Fruit fly (Drosophila melanogaster): ENCODE results near the gene CG34051.

CG34051 gene

DNA sequence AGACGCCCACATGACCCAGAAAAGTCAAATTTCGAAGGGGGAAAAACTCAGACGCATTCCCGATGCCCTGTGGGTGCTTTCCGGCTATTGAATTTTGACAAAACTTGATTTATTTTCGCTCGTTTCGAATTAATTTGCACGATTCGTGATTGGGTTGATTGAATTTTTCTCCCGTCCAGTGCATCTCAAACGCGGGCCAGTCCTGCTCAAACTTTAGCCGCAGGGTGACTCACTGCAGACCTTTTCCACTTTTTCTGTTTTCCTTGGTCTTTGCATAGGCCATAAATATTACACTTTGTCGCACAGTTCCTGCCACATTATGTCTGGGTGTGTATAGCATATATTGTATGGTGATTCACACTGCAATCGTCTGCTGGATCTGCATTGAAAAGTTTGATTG, 17.7 kb downstream of the CG34051 start:
- no peak for TF ChIP-seq CG4496 (GFP tag; IDR thresholded peaks at IDR 0.05)
- TF ChIP-seq CG13204 (GFP tag; optimal IDR thresholded peaks at IDR 0.05): no peak
- 0 out of 3 replicates have a peak, but pooled peaks have one; percentile 22 for TF ChIP-seq fd96Ca (GFP tag; IDR thresholded peaks at IDR 0.05)

DNA sequence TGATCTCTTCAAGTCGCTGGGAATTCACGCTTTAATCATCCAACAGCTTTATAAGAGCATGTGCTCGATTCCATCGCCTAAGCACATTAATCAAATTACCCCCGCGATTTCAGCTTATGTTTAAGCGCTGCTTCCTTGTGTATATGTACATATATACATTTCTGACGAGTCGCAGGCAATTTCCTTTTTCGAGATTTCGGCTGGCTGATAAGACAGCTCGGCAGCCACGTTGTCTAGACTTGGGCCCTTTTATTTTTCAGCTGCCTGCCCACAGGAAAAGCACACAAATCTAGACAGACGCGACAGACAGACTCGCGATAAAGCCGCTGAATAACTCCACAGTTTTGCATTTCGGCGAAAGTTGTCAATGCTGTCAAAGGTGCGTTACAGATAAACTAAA, 18.3 kb downstream of the CG34051 start:
- TF ChIP-seq CG15710 (tag; optimal IDR thresholded peaks at IDR 0.05): no peak
- no peak for TF ChIP-seq Pif1A (GFP tag; optimal IDR thresholded peaks at IDR 0.05)
- no peak for TF ChIP-seq CG12605 (GFP tag; IDR thresholded peaks at IDR 0.05)
- TF ChIP-seq CG13204 (GFP tag; optimal IDR thresholded peaks at IDR 0.05): no peak
- no peak for TF ChIP-seq Ets98B (GFP tag; IDR thresholded peaks at IDR 0.05)
- no peak for TF ChIP-seq EcR (GFP tag; optimal IDR thresholded peaks at IDR 0.05)

DNA sequence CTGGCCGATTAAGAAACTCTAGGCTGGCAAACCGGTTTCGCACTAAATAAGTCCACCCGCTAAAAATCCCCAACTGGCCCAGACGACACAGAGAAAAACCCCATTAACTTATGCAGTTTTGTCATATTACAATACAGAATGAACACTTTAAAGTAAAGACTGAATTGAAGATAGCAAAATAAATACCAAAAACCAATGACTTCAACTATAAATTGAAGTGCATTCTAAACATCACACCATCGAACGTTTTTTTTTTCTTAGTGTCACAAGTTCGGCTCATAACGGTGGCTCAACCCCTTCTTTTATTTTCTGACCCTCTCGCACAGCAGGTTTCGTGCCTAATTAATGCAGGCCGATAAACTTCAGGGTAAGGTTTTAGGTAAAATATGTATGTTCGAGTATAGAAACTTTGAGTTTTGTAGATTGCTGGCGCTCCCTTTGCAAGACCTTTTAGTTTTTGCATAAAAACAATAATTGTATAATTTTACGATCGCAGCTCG, 19.4 kb downstream of the CG34051 start:
- peak; percentile 66 for TF ChIP-seq EcR (GFP tag; optimal IDR thresholded peaks at IDR 0.05)
- TF ChIP-seq Snoo (tag; optimal IDR thresholded peaks at IDR 0.05): peak; percentile 79
- peak; percentile 90 for TF ChIP-seq CG32121 (GFP tag; IDR thresholded peaks at IDR 0.05)
- peak; percentile 79 for TF ChIP-seq CG34367 (tag; optimal IDR thresholded peaks at IDR 0.05)
- peak; percentile 65 for TF ChIP-seq CG10348 (GFP tag; IDR thresholded peaks at IDR 0.05)
- peak; percentile 86 for TF ChIP-seq Ets98B (GFP tag; IDR thresholded peaks at IDR 0.05)
- peak; percentile 92 for TF ChIP-seq CG15710 (tag; optimal IDR thresholded peaks at IDR 0.05)
- peak; percentile 80 for TF ChIP-seq CG17806 (tag; optimal IDR thresholded peaks at IDR 0.05)
- peak; percentile 31 for TF ChIP-seq Pif1B (GFP tag; optimal IDR thresholded peaks at IDR 0.05)
- TF ChIP-seq CG13204 (GFP tag; optimal IDR thresholded peaks at IDR 0.05): peak; percentile 52
- TF ChIP-seq CG8301 (tag; optimal IDR thresholded peaks at IDR 0.05): peak; percentile 77
- peak; percentile 90 for TF ChIP-seq CG8159 (tag; optimal IDR thresholded peaks at IDR 0.05)
- TF ChIP-seq CG14655 (GFP tag; optimal IDR thresholded peaks at IDR 0.05): peak; percentile 82
- TF ChIP-seq Pif1A (GFP tag; optimal IDR thresholded peaks at IDR 0.05): peak; percentile 86
- peak; percentile 37 for TF ChIP-seq D1 (tag; optimal IDR thresholded peaks at IDR 0.05)
- peak; percentile 87 for TF ChIP-seq fd96Ca (GFP tag; IDR thresholded peaks at IDR 0.05)
- peak; percentile 93 for TF ChIP-seq CG4496 (GFP tag; IDR thresholded peaks at IDR 0.05)
- peak; percentile 16; the same call in 1 of the 2 replicates for TF ChIP-seq CG12605 (GFP tag; IDR thresholded peaks at IDR 0.05)
- peak; percentile 83 for TF ChIP-seq rn (GFP tag; IDR thresholded peaks at IDR 0.05)
- TF ChIP-seq CG9948 (tag; optimal IDR thresholded peaks at IDR 0.05): peak; percentile 81
- peak; percentile 63 for TF ChIP-seq gl (tag; optimal IDR thresholded peaks at IDR 0.05)

DNA sequence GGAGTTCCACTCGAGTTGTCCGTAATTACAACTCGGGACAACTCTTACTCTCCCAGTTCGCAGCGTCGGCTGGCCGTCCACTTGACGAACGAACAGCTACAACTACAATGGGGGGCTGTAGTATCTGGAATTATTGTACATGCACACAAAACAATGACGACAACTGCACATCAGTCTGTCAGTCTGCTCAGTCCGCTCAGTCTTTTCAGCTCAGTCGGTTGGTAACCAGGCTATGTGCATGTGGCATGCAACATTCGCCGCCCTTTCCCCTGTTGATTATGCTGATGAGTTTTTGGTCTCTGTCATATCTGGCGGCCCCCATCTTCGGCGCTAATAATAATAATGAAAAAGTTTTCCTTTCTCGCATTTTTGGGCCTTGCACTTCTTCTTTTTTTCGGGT, 20.8 kb downstream of the CG34051 start:
- 0 out of 3 replicates have a peak, but pooled peaks have one; percentile 30 for TF ChIP-seq CG4496 (GFP tag; IDR thresholded peaks at IDR 0.05)
- no peak for TF ChIP-seq CG12605 (GFP tag; IDR thresholded peaks at IDR 0.05)

DNA sequence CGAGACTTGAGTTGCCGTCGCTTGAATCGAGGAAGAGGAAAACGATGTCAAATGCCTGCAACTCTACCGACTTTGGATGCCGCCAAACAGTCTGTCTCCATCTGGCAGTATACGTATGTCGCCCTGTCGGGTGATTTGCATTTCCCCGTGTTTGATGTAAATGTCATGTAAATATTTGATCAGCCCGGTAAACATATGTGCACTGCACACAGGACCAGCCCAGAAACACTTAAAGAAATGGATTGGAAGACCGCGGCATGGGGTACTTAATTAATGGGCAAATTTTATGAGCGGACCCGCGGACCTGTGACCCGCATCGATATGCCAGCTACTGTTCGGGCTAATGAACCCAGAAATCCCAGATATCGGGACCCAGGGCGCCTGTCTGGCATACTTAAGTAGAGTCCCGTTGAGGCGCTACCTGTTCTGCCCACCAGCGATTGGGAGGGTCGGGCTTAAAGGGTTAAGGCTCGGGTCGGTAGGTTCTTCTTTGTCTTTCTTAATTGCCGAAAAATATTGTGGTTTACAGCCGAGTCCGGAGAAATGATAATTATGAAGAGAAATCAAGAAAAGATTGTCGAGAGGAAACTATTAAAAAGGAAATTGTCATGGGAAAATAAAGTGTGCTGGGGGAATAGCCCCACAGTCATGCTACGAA, 22.9 kb downstream of the CG34051 start:
- TF ChIP-seq EcR (GFP tag; optimal IDR thresholded peaks at IDR 0.05): no peak
- no peak for TF ChIP-seq CG13204 (GFP tag; optimal IDR thresholded peaks at IDR 0.05)
- no peak for TF ChIP-seq CG4496 (GFP tag; IDR thresholded peaks at IDR 0.05)

DNA sequence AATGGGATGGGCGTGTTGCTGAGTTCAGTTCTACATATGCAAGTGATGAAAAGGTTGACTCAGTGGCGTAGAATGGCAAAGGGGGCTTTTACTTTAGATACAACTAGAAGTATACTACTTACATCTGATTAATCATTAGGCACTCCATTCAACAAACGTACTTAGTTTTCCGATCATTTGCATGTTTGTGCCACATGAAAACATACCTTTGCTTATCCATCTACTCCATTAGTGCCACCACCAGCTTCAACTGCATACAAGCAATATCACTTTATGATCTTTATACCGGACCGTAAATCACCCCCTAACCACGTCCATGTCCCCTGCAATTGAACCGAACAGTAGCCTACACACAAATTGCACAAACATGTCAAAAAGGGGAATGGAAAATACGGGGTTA, 24.7 kb downstream of the CG34051 start:
- TF ChIP-seq CG32121 (GFP tag; IDR thresholded peaks at IDR 0.05): peak; percentile 55
- TF ChIP-seq fd96Ca (GFP tag; IDR thresholded peaks at IDR 0.05): peak; percentile 77
- peak; percentile 55; the same call in 1 of the 3 replicates for TF ChIP-seq CG4496 (GFP tag; IDR thresholded peaks at IDR 0.05)
- peak; percentile 66 for TF ChIP-seq Pif1A (GFP tag; optimal IDR thresholded peaks at IDR 0.05)
- TF ChIP-seq CG9948 (tag; optimal IDR thresholded peaks at IDR 0.05): peak; percentile 55
- TF ChIP-seq CG14655 (GFP tag; optimal IDR thresholded peaks at IDR 0.05): peak; percentile 71
- TF ChIP-seq CG8159 (tag; optimal IDR thresholded peaks at IDR 0.05): peak; percentile 65
- TF ChIP-seq CG17806 (tag; optimal IDR thresholded peaks at IDR 0.05): peak; percentile 47
- peak; percentile 57 for TF ChIP-seq CG15710 (tag; optimal IDR thresholded peaks at IDR 0.05)
- TF ChIP-seq CG8301 (tag; optimal IDR thresholded peaks at IDR 0.05): peak; percentile 61
- peak; percentile 19 for TF ChIP-seq CG34367 (tag; optimal IDR thresholded peaks at IDR 0.05)
- 0 out of 2 replicates have a peak, but pooled peaks have one; percentile 38 for TF ChIP-seq rn (GFP tag; IDR thresholded peaks at IDR 0.05)

DNA sequence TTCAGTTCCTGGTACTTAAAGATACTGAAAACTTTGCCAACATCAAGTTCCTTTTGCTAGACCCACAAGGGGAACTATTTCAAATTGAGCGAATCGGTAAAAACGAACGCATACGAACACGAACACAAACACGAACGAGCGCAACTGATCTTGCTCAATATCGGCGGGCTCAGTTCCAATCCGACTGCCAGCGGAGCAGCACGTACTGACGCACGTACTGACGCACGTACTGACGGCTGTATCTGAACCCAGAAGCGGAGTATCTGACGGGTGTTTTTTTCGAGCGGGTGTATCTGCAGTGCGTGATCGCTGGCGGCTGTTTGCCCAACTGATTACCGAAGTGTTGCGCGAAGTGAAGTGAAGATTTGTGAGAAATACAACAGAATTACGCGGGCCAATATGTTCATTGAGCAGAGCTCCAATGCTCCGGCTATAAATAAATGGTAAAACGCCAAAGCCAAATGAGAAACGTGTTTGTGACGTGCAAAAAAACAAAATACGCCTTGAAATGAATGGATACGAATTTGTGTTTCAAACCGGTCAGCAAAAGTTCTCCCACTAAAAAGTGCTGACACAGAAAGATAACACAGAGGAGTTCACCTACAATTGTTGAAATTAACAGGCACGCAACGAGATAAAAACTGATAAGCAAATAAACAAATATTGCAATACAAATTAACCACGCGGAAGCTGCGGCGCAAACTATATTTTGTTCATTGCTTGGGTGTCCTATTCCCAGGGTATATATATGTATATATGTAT, 25.6 kb downstream of the CG34051 start:
- TF ChIP-seq Ets98B (GFP tag; IDR thresholded peaks at IDR 0.05): peak; percentile 66
- TF ChIP-seq CG8159 (tag; optimal IDR thresholded peaks at IDR 0.05): peak; percentile 30
- 0 out of 2 replicates have a peak, but pooled peaks have one; percentile 31 for TF ChIP-seq CG12605 (GFP tag; IDR thresholded peaks at IDR 0.05)
- TF ChIP-seq Pif1B (GFP tag; optimal IDR thresholded peaks at IDR 0.05): no peak
- no peak for TF ChIP-seq CG34367 (tag; optimal IDR thresholded peaks at IDR 0.05)
- TF ChIP-seq CG13204 (GFP tag; optimal IDR thresholded peaks at IDR 0.05): peak; percentile 62
- peak; percentile 69; the same call in 2 of the 3 replicates for TF ChIP-seq fd96Ca (GFP tag; IDR thresholded peaks at IDR 0.05)
- peak; percentile 75 for TF ChIP-seq EcR (GFP tag; optimal IDR thresholded peaks at IDR 0.05)
- TF ChIP-seq CG15710 (tag; optimal IDR thresholded peaks at IDR 0.05): peak; percentile 12
- TF ChIP-seq CG32121 (GFP tag; IDR thresholded peaks at IDR 0.05): peak; percentile 34; the same call in 1 of the 2 replicates
- TF ChIP-seq CG14655 (GFP tag; optimal IDR thresholded peaks at IDR 0.05): no peak
- no peak for TF ChIP-seq rn (GFP tag; IDR thresholded peaks at IDR 0.05)
- TF ChIP-seq Snoo (tag; optimal IDR thresholded peaks at IDR 0.05): no peak
- TF ChIP-seq Pif1A (GFP tag; optimal IDR thresholded peaks at IDR 0.05): peak; percentile 25
- no peak for TF ChIP-seq CG17806 (tag; optimal IDR thresholded peaks at IDR 0.05)
- TF ChIP-seq CG9948 (tag; optimal IDR thresholded peaks at IDR 0.05): peak; percentile 0
- peak; percentile 69 for TF ChIP-seq CG4496 (GFP tag; IDR thresholded peaks at IDR 0.05)

Data from whole organism, pupa.